Fruit fly (Drosophila melanogaster) whole organism, larva: ENCODE measurements around the gene sesB.

Experiments
- noc ChIP-seq: fragments of 200-800 bp; sonication (Bioruptor generic); optimal IDR thresholded peaks from 3 replicates; lab custom pipeline; 2019; ENCODE audit warnings: missing biosample characterization, mild to moderate bottlenecking, missing genetic modification characterization, moderate library complexity

sesB gene

dm6 chrX:10806718-10807412, 20.1 kb upstream of the sesB start:
- TF ChIP-seq noc (tag; lab: Kevin White, UChicago) = no peak

- TF ChIP-seq noc (tag; lab: Kevin White, UChicago) = peak; percentile 62
Measured at dm6 chrX:10805651-10806191, 19.0 kb upstream of the sesB start.

DNA sequence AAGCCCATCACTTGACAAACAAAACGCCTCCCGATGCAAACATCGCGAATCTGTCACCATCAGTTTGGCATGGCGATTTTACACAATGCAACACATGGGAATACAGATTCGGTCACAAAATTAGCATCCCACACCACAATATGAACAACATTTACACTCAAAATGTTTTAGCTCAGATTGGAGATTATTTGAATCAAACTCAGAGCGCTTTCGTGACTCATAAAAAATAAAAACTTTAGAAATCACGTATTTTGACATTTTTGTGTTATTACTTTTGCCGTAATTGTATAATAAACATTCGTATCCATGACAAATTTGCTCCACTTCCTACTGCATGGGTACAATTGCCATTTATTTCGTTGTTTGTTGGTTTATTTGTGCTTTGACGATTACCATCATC, 17.3 kb upstream of the sesB start:
- TF ChIP-seq noc (tag; lab: Kevin White, UChicago) = no peak

- no peak for TF ChIP-seq noc (tag; lab: Kevin White, UChicago)
Measured at dm6 chrX:10802457-10803378, 16.0 kb upstream of the sesB start.

- no peak for TF ChIP-seq noc (tag; lab: Kevin White, UChicago)
Measured at dm6 chrX:10801827-10802456, 15.2 kb upstream of the sesB start.

DNA sequence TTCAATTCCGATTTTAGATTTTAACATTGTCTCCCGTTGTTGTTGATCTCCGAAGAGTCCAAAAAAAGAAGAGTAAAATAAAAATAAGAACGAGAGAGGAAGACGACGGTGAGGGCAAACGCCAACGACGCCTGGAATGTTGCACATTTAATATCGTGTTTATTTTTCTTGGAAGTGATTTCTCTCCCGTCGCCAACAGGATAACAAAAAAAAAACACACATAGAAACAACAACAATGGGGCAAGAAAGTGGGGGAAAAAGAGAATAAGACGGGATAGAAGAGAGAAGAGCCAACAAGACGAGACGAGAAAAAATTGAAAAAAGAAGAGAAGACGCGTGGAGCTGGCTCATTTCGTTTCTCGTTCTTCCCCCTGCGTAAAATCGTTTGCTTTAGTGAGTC, 14.3 kb upstream of the sesB start:
- no peak for TF ChIP-seq noc (tag; lab: Kevin White, UChicago)

DNA sequence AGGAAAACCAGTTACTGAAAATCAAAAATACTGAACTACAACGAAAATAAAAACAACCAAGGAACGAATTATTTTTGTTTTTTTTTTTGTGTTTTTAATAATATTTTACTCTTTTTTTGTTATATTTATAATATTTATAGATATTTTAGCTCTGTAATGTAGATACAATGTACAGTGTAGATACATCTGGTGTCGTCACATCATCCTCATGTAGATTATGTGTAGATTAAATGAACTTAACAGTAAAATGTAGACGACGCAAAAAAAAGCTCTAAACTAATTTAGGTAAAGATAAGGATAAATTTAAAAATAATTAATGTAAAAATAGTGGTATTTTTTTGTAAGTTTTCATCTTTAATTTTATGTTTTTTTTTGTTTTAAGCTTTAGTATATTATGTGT, 2.5 kb upstream of the sesB start:
- no peak for TF ChIP-seq noc (tag; lab: Kevin White, UChicago)

DNA sequence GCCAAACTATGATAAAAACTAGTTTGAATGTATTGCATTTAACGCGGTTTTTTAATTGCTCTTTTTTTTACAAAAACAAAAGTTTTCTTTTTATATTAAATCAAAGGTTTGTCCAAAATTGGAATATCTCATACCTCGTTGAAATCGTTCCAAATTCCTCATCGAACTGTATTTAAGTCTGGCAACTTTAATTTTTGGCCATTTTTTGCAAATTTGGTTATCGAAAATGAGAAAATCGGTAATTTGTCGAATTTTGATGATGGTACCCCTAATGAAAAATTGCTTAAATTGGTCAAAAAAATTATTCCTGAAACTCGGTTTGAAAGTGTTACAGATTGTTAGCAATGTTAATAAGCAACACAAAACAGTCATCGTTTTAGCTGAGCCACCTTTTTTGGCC, 594 bp upstream of the sesB start:
- no peak for TF ChIP-seq noc (tag; lab: Kevin White, UChicago)

DNA sequence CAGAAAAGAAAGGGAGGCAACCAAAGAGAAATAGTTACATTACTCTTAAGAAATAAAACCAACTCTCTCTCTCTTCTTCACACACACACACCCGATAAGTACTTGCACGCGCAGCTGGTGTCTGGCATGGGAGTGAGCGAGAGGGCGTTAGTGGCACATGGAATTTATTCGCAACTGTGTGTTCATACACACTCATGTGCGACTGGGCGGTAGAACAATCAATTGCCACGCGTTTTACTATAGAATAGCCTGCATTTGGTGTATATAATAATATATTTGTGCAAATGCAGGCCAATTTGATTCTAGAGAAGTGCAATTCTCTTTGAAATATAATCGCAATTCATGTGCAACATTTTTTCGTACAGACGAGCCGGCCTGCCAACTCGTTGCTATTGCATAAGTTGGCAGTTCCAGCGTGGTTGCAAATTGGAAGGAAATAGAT, 817 bp downstream of the sesB start:
- TF ChIP-seq noc (tag; lab: Kevin White, UChicago) = peak; percentile 26

dm6 chrX:10784812-10785638, 1.7 kb downstream of the sesB start:
- no peak for TF ChIP-seq noc (tag; lab: Kevin White, UChicago)

- TF ChIP-seq noc (tag; lab: Kevin White, UChicago) = peak; percentile 8
Measured at dm6 chrX:10784330-10784778, 2.4 kb downstream of the sesB start.

DNA sequence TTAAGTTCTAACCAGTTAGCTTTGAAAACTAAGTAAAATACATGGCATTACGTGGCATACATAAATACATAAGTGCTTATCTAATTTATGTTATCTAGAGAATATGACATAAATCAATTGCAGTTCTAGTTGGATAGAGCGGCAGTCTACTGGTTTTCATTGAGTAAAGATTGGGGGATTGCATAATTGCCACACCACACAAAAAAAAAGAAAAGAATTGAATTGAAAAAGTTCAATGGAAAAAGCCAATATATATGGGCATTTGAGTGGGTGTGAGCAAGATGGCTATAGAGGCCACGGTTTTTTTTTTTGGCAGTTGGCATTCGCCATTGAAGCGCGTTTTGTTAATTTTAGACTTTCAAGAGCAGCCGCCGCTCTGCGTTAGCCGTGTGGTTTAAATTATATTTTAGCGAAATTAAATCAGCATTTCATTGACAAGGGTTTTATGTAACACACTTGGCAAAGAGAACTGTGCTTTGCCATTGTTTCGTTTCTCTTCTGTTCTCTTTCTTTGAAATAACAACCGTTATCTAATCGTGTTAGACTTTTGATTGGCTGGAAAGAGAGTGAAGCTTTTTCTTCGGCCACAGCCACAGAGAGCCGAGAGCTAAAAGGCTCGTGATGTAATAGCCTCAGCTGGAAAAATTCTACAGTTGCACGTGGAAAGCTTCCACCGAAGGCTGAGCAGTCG, 3.2 kb downstream of the sesB start:
- peak; percentile 9 for TF ChIP-seq noc (tag; lab: Kevin White, UChicago)

DNA sequence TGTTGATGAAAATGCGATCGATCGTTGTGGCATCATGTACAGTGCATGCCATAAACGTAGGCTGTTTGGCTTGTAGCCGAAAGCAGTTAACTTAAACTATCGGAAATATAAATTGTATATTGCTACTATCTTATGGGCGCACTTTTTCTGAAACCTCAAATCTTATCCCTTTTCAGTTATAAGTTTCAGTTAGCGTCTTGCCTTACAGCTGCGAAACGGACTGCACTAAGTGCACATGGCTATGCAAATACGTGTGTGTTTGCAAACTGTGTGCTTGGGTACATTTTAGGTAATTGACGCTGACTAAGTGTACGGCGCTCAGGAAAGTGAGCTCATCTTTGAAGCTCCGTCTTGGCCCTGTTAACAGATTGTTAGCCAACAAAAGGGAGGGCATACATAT, 11.1 kb downstream of the sesB start:
- TF ChIP-seq noc (tag; lab: Kevin White, UChicago) = peak; percentile 46

- no peak for TF ChIP-seq noc (tag; lab: Kevin White, UChicago)
Measured at dm6 chrX:10774957-10775682, 11.6 kb downstream of the sesB start.
